Worm (Caenorhabditis elegans): ENCODE data around the gene F11C7.2.
A peak's percentile ranks its signal among the peaks of the same experiment; 100 is the strongest.

F11C7.2 gene

DNA sequence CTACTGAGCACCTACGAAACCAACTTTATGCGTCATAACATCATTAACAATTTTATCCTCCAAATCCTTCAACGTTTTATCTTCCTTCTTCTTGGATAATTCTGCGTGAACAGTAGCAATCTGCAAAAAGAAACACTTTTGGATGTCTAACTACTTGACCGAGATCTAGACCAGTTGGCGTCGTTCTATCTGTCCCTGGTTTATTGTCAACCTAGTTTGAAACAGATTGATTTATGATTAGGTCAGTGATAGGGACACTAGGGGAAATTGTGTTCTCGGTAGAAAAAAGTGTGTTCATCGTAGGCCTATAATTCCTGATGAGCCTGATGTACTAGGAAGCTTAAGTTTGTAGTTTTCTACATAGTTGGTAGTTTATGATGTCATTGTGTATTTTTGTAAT lies 22.7 kb upstream of the F11C7.2 start:
- TF ChIP-seq unc-62 (GFP tag; optimal IDR thresholded peaks at IDR 0.05 in 1 of 2) = peak in 1 of 2 experiments; percentile 98
- TF ChIP-seq unc-62 (tag; optimal IDR thresholded peaks at IDR 0.05) = no peak
- peak; percentile 25 for TF ChIP-seq nhr-28 (tag; optimal IDR thresholded peaks at IDR 0.05)
- TF ChIP-seq hlh-11 (tag; optimal IDR thresholded peaks at IDR 0.05) = no peak
- no peak for TF ChIP-seq daf-8 (GFP tag; IDR thresholded peaks at IDR 0.05)
- TF ChIP-seq lin-15B (tag; optimal IDR thresholded peaks at IDR 0.05) = no peak
- TF ChIP-seq aly-2 (tag; optimal IDR thresholded peaks at IDR 0.05) = no peak
- no peak for TF ChIP-seq dve-1 (tag; optimal IDR thresholded peaks at IDR 0.05; ENCODE audit: insufficient read depth)
- TF ChIP-seq arid-1 (GFP tag; conservative IDR thresholded peaks at IDR 0.05) = no peak
- TF ChIP-seq lin-29 (GFP tag; IDR thresholded peaks at IDR 0.05) = no peak

DNA sequence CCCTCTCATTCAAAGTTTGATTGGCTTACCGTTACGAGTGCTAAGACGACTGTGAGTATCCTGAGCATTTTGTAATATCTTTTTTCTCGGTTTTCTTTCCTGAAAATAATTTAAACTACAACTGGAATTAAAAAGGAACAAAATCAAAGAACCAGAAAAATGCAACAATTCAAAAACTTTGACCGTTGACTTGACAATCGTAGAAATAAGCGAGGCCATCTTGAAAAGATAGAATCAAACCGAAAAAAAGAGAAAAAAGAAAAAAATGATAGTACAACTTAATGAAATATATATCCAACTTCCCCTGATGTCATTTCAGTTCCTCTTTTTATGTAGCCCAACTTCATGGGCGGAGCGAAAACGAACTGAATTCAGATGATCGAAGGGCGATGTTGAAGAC lies 22.1 kb upstream of the F11C7.2 start, which contains the start of gene F10D7.3:
TSS of gene F10D7.3 (minus strand) at position 101 of the 400 bp plus-strand sequence.
- TF ChIP-seq mes-2 (tag; optimal IDR thresholded peaks at IDR 0.05; ENCODE audit: poor library complexity, severe bottlenecking) (no peak), F44E2.7 (GFP tag; IDR thresholded peaks at IDR 0.05) (no peak), madf-9 (GFP tag; conservative IDR thresholded peaks at IDR 0.05) (no peak), nhr-11 (tag; optimal IDR thresholded peaks at IDR 0.05) (no peak), Y105C5A.15 (GFP tag; IDR thresholded peaks at IDR 0.05) (no peak), nhr-25 (tag; optimal IDR thresholded peaks at IDR 0.05; ENCODE audit: borderline replicate concordance, insufficient read depth) (no peak), Y5F2A.4 (GFP tag; optimal IDR thresholded peaks at IDR 0.05) (no peak), zag-1 (tag; optimal IDR thresholded peaks at IDR 0.05) (no peak), hlh-11 (tag; optimal IDR thresholded peaks at IDR 0.05) (no peak), mxl-3 (GFP tag; optimal IDR thresholded peaks at IDR 0.05) (no peak), dmd-8 (GFP tag; IDR thresholded peaks at IDR 0.05) (no peak), madf-5 (GFP tag; IDR thresholded peaks at IDR 0.05) (no peak), zfp-3 (GFP tag; conservative IDR thresholded peaks at IDR 0.05) (no peak), ceh-28 (tag; optimal IDR thresholded peaks at IDR 0.05) (no peak), ZK546.5 (tag; optimal IDR thresholded peaks at IDR 0.05) (no peak), dmd-9 (GFP tag; IDR thresholded peaks at IDR 0.05) (no peak), F49E8.2 (tag; optimal IDR thresholded peaks at IDR 0.05; ENCODE audit: borderline replicate concordance) (no peak), lin-39 (tag; optimal IDR thresholded peaks at IDR 0.05) (no peak), nhr-102 (tag; optimal IDR thresholded peaks at IDR 0.05) (no peak), nhr-77 (tag; optimal IDR thresholded peaks at IDR 0.05) (no peak)

DNA sequence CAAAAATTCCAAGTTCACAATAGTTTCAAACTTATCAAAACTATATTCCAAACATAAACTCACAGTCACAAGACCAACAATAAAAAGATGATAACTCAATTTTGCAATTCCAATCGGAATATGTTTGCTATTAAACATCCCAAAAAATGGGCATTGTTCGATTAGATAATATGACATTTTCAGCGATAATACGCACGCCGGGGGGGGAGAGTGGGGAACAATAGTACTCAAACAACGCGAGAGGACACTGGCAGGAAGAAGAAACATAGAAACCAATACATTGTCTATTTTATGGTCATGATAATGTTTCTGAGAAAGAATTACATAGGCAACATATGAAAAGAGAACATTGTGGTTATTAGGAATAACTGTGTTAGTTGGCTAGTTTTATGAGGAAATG lies 20.7 kb upstream of the F11C7.2 start:
- TF ChIP-seq arid-1 (GFP tag; conservative IDR thresholded peaks at IDR 0.05) (no peak), ctbp-1 (GFP tag; IDR thresholded peaks at IDR 0.05) (no peak), nhr-111 (GFP tag; optimal IDR thresholded peaks at IDR 0.05) (no peak), nhr-28 (tag; optimal IDR thresholded peaks at IDR 0.05) (peak; percentile 14), nhr-48 (tag; optimal IDR thresholded peaks at IDR 0.05) (no peak), saeg-2 (GFP tag; IDR thresholded peaks at IDR 0.05) (no peak), zip-11 (GFP tag; IDR thresholded peaks at IDR 0.05) (no peak), attf-4 (tag; optimal IDR thresholded peaks at IDR 0.05) (no peak), hlh-30 (tag; optimal IDR thresholded peaks at IDR 0.05; ENCODE audit: insufficient read depth) (peak; percentile 13), tra-1 (GFP tag; IDR thresholded peaks at IDR 0.05) (0 out of 2 replicates have a peak, but pooled peaks have one; percentile 11), lsy-2 (tag; optimal IDR thresholded peaks at IDR 0.05) (no peak), hlh-11 (tag; optimal IDR thresholded peaks at IDR 0.05) (peak; percentile 41), lin-38 (GFP tag; IDR thresholded peaks at IDR 0.05) (no peak), snpc-4 (tag; optimal IDR thresholded peaks at IDR 0.05) (no peak), mes-2 (tag; optimal IDR thresholded peaks at IDR 0.05; ENCODE audit: poor library complexity, severe bottlenecking) (no peak), ZK546.5 (tag; optimal IDR thresholded peaks at IDR 0.05) (no peak), dmd-9 (GFP tag; IDR thresholded peaks at IDR 0.05) (no peak), dmd-8 (GFP tag; IDR thresholded peaks at IDR 0.05) (no peak), ceh-32 (tag; optimal IDR thresholded peaks at IDR 0.05; ENCODE audit: poor library complexity) (no peak), ceh-28 (tag; optimal IDR thresholded peaks at IDR 0.05) (no peak), F10B5.3 (tag; optimal IDR thresholded peaks at IDR 0.05) (no peak), nhr-6 (tag; optimal IDR thresholded peaks at IDR 0.05) (peak; percentile 38), Y5F2A.4 (GFP tag; optimal IDR thresholded peaks at IDR 0.05) (no peak), pqm-1 (tag; optimal IDR thresholded peaks at IDR 0.05) (peak; percentile 38), nhr-237 (tag; optimal IDR thresholded peaks at IDR 0.05) (no peak), nhr-76 (tag; optimal IDR thresholded peaks at IDR 0.05) (no peak), unc-62 (GFP tag; optimal IDR thresholded peaks at IDR 0.05 in 1 of 2) (peak in 1 of 2 experiments; percentile 75), unc-62 (tag; optimal IDR thresholded peaks at IDR 0.05) (no peak), mdl-1 (tag; optimal IDR thresholded peaks at IDR 0.05) (no peak)
